Fruit fly (Drosophila melanogaster) ovary, adult (tissue): ENCODE data around the gene CG4751.

Source experiments
- CG17801 ChIP-seq: fragments of 200-800 bp; optimal IDR thresholded peaks from 2 replicates; lab custom pipeline; 2019; ENCODE audit warnings: missing biosample characterization, mild to moderate bottlenecking, missing genetic modification characterization, moderate library complexity; ENCODE audit not compliant: partially characterized antibody

CG4751 gene

dm6 chr2L:11130151-11131008, at the start of gene CG4751, which contains the start of gene RfC38:
TSS of gene CG4751 (plus strand) at chr2L:11130737.
TSS of gene RfC38 (minus strand) at chr2L:11130645.
- TF ChIP-seq CG17801 (GFP tag; lab: Kevin White, UChicago), result peak; percentile 1

dm6 chr2L:11081337-11081736, 49.2 kb upstream of the CG4751 start, which contains the start of gene AstC:
TSS of gene AstC (minus strand) at chr2L:11081399.
- no peak for TF ChIP-seq CG17801 (GFP tag; lab: Kevin White, UChicago)

- TF ChIP-seq CG17801 (GFP tag; lab: Kevin White, UChicago), result no peak
Measured at dm6 chr2L:11082025-11082424, 48.5 kb upstream of the CG4751 start.

- no peak for TF ChIP-seq CG17801 (GFP tag; lab: Kevin White, UChicago)
Measured at dm6 chr2L:11085129-11085528, 45.4 kb upstream of the CG4751 start, which contains the start of gene AstCC. TSS of gene AstCC (minus strand) at chr2L:11085229.

dm6 chr2L:11086357-11086924, 44.1 kb upstream of the CG4751 start, which contains the start of gene CG16854:
TSS of gene CG16854 (plus strand) at chr2L:11086721.
- no peak for TF ChIP-seq CG17801 (GFP tag; lab: Kevin White, UChicago)

- peak; percentile 14 for TF ChIP-seq CG17801 (GFP tag; lab: Kevin White, UChicago)
Measured at dm6 chr2L:11091111-11091510, 39.4 kb upstream of the CG4751 start, which contains the start of gene Wdr59. TSS of gene Wdr59 (plus strand) at chr2L:11091444.

- peak; percentile 40 for TF ChIP-seq CG17801 (GFP tag; lab: Kevin White, UChicago)
Measured at dm6 chr2L:11100516-11101061, 29.9 kb upstream of the CG4751 start, which contains the start of gene Ge-1. TSS of gene Ge-1 (minus strand) at chr2L:11100888.

- no peak for TF ChIP-seq CG17801 (GFP tag; lab: Kevin White, UChicago)
Measured at dm6 chr2L:11105320-11105719, 25.2 kb upstream of the CG4751 start.

dm6 chr2L:11106562-11106962, 24.0 kb upstream of the CG4751 start, which contains the start of gene Reps:
TSS of gene Reps (minus strand) at chr2L:11106645.
- peak; percentile 94 for TF ChIP-seq CG17801 (GFP tag; lab: Kevin White, UChicago)

dm6 chr2L:11113011-11113528, 17.5 kb upstream of the CG4751 start, which contains the start of gene Idua:
TSS of gene Idua (minus strand) at chr2L:11113061.
- TF ChIP-seq CG17801 (GFP tag; lab: Kevin White, UChicago), result peak; percentile 31

- no peak for TF ChIP-seq CG17801 (GFP tag; lab: Kevin White, UChicago)
Measured at dm6 chr2L:11113714-11114113, 16.8 kb upstream of the CG4751 start, which contains the start of gene Gr32a. TSS of gene Gr32a (plus strand) at chr2L:11114014.

- no peak for TF ChIP-seq CG17801 (GFP tag; lab: Kevin White, UChicago)
Measured at dm6 chr2L:11119966-11120517, 10.5 kb upstream of the CG4751 start, which contains the start of gene CG6230. TSS of gene CG6230 (minus strand) at chr2L:11120319.

dm6 chr2L:11121614-11122013, 8.9 kb upstream of the CG4751 start, which contains the start of gene Dnaaf4:
TSS of gene Dnaaf4 (minus strand) at chr2L:11121714.
- no peak for TF ChIP-seq CG17801 (GFP tag; lab: Kevin White, UChicago)

- peak; percentile 82 for TF ChIP-seq CG17801 (GFP tag; lab: Kevin White, UChicago)
Measured at dm6 chr2L:11123499-11123898, 7.0 kb upstream of the CG4751 start, which contains the start of the genes Csl4 and Nup160. TSS of gene Csl4 (minus strand) at chr2L:11123567. TSS of gene Nup160 (plus strand) at chr2L:11123777.
